Fruit fly (Drosophila melanogaster) ovary, adult (tissue): ENCODE results near the gene CG43954.

Source experiments
- CG17801 ChIP-seq: fragments of 200-800 bp; optimal IDR thresholded peaks from 2 replicates; lab custom pipeline; 2019; ENCODE audit warnings: missing biosample characterization, mild to moderate bottlenecking, missing genetic modification characterization, moderate library complexity; ENCODE audit not compliant: partially characterized antibody

CG43954 gene

dm6 chr3L:16702866-16703265 is 8.6 kb downstream of the CG43954 start:
- TF ChIP-seq CG17801 (GFP tag; lab: Kevin White, UChicago), result no peak

dm6 chr3L:16699292-16700026 is 12.0 kb downstream of the CG43954 start:
- TF ChIP-seq CG17801 (GFP tag; lab: Kevin White, UChicago), result no peak

- TF ChIP-seq CG17801 (GFP tag; lab: Kevin White, UChicago), result no peak
Observed at dm6 chr3L:16698089-16698488, 13.4 kb downstream of the CG43954 start.

dm6 chr3L:16697069-16697468 is 14.4 kb downstream of the CG43954 start:
- peak; percentile 4 for TF ChIP-seq CG17801 (GFP tag; lab: Kevin White, UChicago)

dm6 chr3L:16695076-16695847 is 16.2 kb downstream of the CG43954 start:
- TF ChIP-seq CG17801 (GFP tag; lab: Kevin White, UChicago), result no peak

- no peak for TF ChIP-seq CG17801 (GFP tag; lab: Kevin White, UChicago)
Observed at dm6 chr3L:16693844-16694243, 17.6 kb downstream of the CG43954 start.

dm6 chr3L:16690055-16690454 is 21.4 kb downstream of the CG43954 start:
- no peak for TF ChIP-seq CG17801 (GFP tag; lab: Kevin White, UChicago)

- TF ChIP-seq CG17801 (GFP tag; lab: Kevin White, UChicago), result no peak
Observed at dm6 chr3L:16689491-16689890, 22.0 kb downstream of the CG43954 start.

dm6 chr3L:16683007-16683406 is 28.5 kb downstream of the CG43954 start:
- no peak for TF ChIP-seq CG17801 (GFP tag; lab: Kevin White, UChicago)

- TF ChIP-seq CG17801 (GFP tag; lab: Kevin White, UChicago), result peak; percentile 39
Observed at dm6 chr3L:16682371-16682770, 29.1 kb downstream of the CG43954 start.

- TF ChIP-seq CG17801 (GFP tag; lab: Kevin White, UChicago), result no peak
Observed at dm6 chr3L:16679492-16680120, 31.9 kb downstream of the CG43954 start.

dm6 chr3L:16673367-16674014 is 38.0 kb downstream of the CG43954 start, which contains the start of the genes zetaCOP and CG13032:
Gene zetaCOP, minus strand, starts transcription at chr3L:16673555.
Gene CG13032, plus strand, starts transcription at chr3L:16673964.
- peak; percentile 19 for TF ChIP-seq CG17801 (GFP tag; lab: Kevin White, UChicago)

- TF ChIP-seq CG17801 (GFP tag; lab: Kevin White, UChicago), result no peak
Observed at dm6 chr3L:16670882-16671675, 40.4 kb downstream of the CG43954 start.

dm6 chr3L:16670195-16670594 is 41.3 kb downstream of the CG43954 start:
- TF ChIP-seq CG17801 (GFP tag; lab: Kevin White, UChicago), result no peak
